Fruit fly (Drosophila melanogaster) whole organism, embryonic: ENCODE data around the gene CG5592.
A peak's percentile ranks its signal among the peaks of the same experiment; 100 is the strongest.

ENCODE experiments used
- Adf1 ChIP-seq: fragments of 200-800 bp; sonication (Bioruptor generic); IDR thresholded peaks from 2 replicates; pipeline ENCODE4 v1.3.6; 2022; ENCODE audit warnings: missing biosample characterization, missing genetic modification characterization
- Aef1 ChIP-seq: fragments of 200-800 bp; sonication (Bioruptor generic); IDR thresholded peaks from 3 replicates; pipeline ENCODE4 v1.3.6; 2022; ENCODE audit warnings: missing biosample characterization, missing genetic modification characterization
- CG10654 ChIP-seq: fragments of 200-800 bp; sonication (Bioruptor generic); optimal IDR thresholded peaks from 2 replicates; lab custom pipeline; 2016; ENCODE audit warnings: missing biosample characterization, missing genetic modification characterization
- CG12219 ChIP-seq: fragments of 200-800 bp; sonication (Bioruptor generic); optimal IDR thresholded peaks from 3 replicates; lab custom pipeline; 2018; ENCODE audit warnings: missing biosample characterization, mild to moderate bottlenecking, missing genetic modification characterization
- CG12769 ChIP-seq: fragments of 200-800 bp; sonication (Bioruptor generic); optimal IDR thresholded peaks from 2 replicates; lab custom pipeline; 2019; ENCODE audit warnings: missing biosample characterization, mild to moderate bottlenecking, missing genetic modification characterization, moderate library complexity
- CG13296 ChIP-seq: fragments of 200-800 bp; sonication (Bioruptor generic); optimal IDR thresholded peaks from 3 replicates; lab custom pipeline; 2018; ENCODE audit warnings: missing biosample characterization, mild to moderate bottlenecking, missing genetic modification characterization
- CG14667 ChIP-seq: fragments of 200-800 bp; sonication (Bioruptor generic); IDR thresholded peaks from 2 replicates; pipeline ENCODE4 v1.3.6; 2022; ENCODE audit warnings: missing biosample characterization, missing genetic modification characterization
- CG1603 ChIP-seq: fragments of 200-800 bp; sonication (Bioruptor generic); optimal IDR thresholded peaks from 2 replicates; lab custom pipeline; 2019; ENCODE audit warnings: missing biosample characterization, mild to moderate bottlenecking, missing genetic modification characterization, moderate library complexity
- CG17568 ChIP-seq: fragments of 200-800 bp; sonication (Bioruptor generic); optimal IDR thresholded peaks from 2 replicates; lab custom pipeline; 2018; ENCODE audit warnings: missing biosample characterization, mild to moderate bottlenecking, missing genetic modification characterization, moderate library complexity
- CG2129 ChIP-seq: fragments of 200-800 bp; sonication (Bioruptor generic); IDR thresholded peaks from 2 replicates; pipeline ENCODE4 v1.3.6; 2022; ENCODE audit warnings: missing biosample characterization, missing genetic modification characterization; ENCODE audit not compliant: partially characterized antibody
- CG2199 ChIP-seq: fragments of 200-800 bp; sonication (Bioruptor generic); IDR thresholded peaks from 3 replicates; pipeline ENCODE4 v1.3.6; 2022; ENCODE audit warnings: missing biosample characterization, missing genetic modification characterization
- CG31224 ChIP-seq: fragments of 200-800 bp; sonication (Bioruptor generic); IDR thresholded peaks from 2 replicates; pipeline ENCODE4 v1.3.6; 2022; ENCODE audit warnings: missing biosample characterization, missing genetic modification characterization
- CG31365 ChIP-seq: fragments of 200-800 bp; sonication (Bioruptor generic); optimal IDR thresholded peaks from 2 replicates; lab custom pipeline; 2018; ENCODE audit warnings: missing biosample characterization, mild to moderate bottlenecking, missing genetic modification characterization
- CG33213 ChIP-seq: fragments of 200-800 bp; sonication (Bioruptor generic); optimal IDR thresholded peaks from 3 replicates; lab custom pipeline; 2016; ENCODE audit warnings: missing biosample characterization, missing genetic modification characterization
- CG4328 ChIP-seq: fragments of 200-800 bp; sonication (Bioruptor generic); optimal IDR thresholded peaks from 3 replicates; lab custom pipeline; 2017; ENCODE audit warnings: missing biosample characterization, missing genetic modification reagents, missing genetic modification characterization
- CG4617 ChIP-seq: fragments of 200-800 bp; sonication (Bioruptor generic); optimal IDR thresholded peaks from 3 replicates; lab custom pipeline; 2016; ENCODE audit warnings: missing biosample characterization, missing genetic modification characterization, borderline replicate concordance
- CG7839 ChIP-seq: fragments of 200-800 bp; sonication (Bioruptor generic); optimal IDR thresholded peaks from 3 replicates; lab custom pipeline; 2018; ENCODE audit warnings: missing biosample characterization, mild to moderate bottlenecking, missing genetic modification characterization, moderate library complexity
- CG8388 ChIP-seq: fragments of 200-800 bp; sonication (Bioruptor generic); optimal IDR thresholded peaks from 2 replicates; lab custom pipeline; 2019; ENCODE audit warnings: missing biosample characterization, mild to moderate bottlenecking, missing genetic modification characterization, moderate library complexity
- CG9609 ChIP-seq: fragments of 200-800 bp; sonication (Bioruptor generic); optimal IDR thresholded peaks from 3 replicates; lab custom pipeline; 2016; ENCODE audit warnings: missing biosample characterization, missing genetic modification characterization
- CHES-1-like ChIP-seq: fragments of 200-800 bp; sonication (Bioruptor generic); optimal IDR thresholded peaks from 2 replicates; lab custom pipeline; 2016; ENCODE audit warnings: missing biosample characterization, missing genetic modification characterization
- CkIIα-i1 ChIP-seq: fragments of 200-800 bp; sonication (Bioruptor generic); IDR thresholded peaks from 2 replicates; pipeline ENCODE4 v1.3.6; 2022; ENCODE audit warnings: missing biosample characterization, missing genetic modification characterization
- Dll ChIP-seq: fragments of 200-800 bp; sonication (Bioruptor generic); IDR thresholded peaks from 4 replicates; pipeline ENCODE4 v1.3.6; 2022; ENCODE audit warnings: missing biosample characterization, missing genetic modification characterization; ENCODE audit not compliant: partially characterized antibody
- Ets97D ChIP-seq: fragments of 200-800 bp; sonication (Bioruptor generic); optimal IDR thresholded peaks from 3 replicates; lab custom pipeline; 2016; ENCODE audit warnings: missing biosample characterization, missing genetic modification characterization
- HmgZ ChIP-seq: fragments of 200-800 bp; sonication (Bioruptor generic); optimal IDR thresholded peaks from 2 replicates; lab custom pipeline; 2018; ENCODE audit warnings: missing biosample characterization, mild to moderate bottlenecking, missing genetic modification characterization
- Hmr ChIP-seq: fragments of 200-800 bp; sonication (Bioruptor generic); optimal IDR thresholded peaks from 3 replicates; lab custom pipeline; 2017; ENCODE audit warnings: mild to moderate bottlenecking, missing biosample characterization, missing genetic modification reagents, missing genetic modification characterization
- Hmx ChIP-seq: fragments of 200-800 bp; sonication (Bioruptor generic); optimal IDR thresholded peaks from 2 replicates; lab custom pipeline; 2016; ENCODE audit warnings: missing biosample characterization, missing genetic modification characterization
- Oli ChIP-seq: fragments of 200-800 bp; sonication (Bioruptor generic); optimal IDR thresholded peaks from 2 replicates; lab custom pipeline; 2018; ENCODE audit warnings: missing biosample characterization, mild to moderate bottlenecking, missing genetic modification characterization, moderate library complexity
- Poxn ChIP-seq: fragments of 200-800 bp; sonication (Bioruptor generic); IDR thresholded peaks from 2 replicates; pipeline ENCODE4 v1.3.6; 2022; ENCODE audit warnings: missing biosample characterization, missing genetic modification characterization
- Rx ChIP-seq: fragments of 200-800 bp; sonication (Bioruptor generic); IDR thresholded peaks from 2 replicates; pipeline ENCODE4 v1.3.6; 2022; ENCODE audit warnings: missing biosample characterization, missing genetic modification characterization
- Taf1 ChIP-seq: fragments of 200-800 bp; sonication (Bioruptor generic); IDR thresholded peaks from 2 replicates; pipeline ENCODE4 v1.3.6; 2022; ENCODE audit warnings: missing biosample characterization, missing genetic modification characterization
- ac ChIP-seq: fragments of 200-800 bp; sonication (Bioruptor generic); optimal IDR thresholded peaks from 3 replicates; lab custom pipeline; 2017; ENCODE audit warnings: missing biosample characterization, mild to moderate bottlenecking, missing genetic modification characterization
- cas ChIP-seq: fragments of 200-800 bp; sonication (Bioruptor generic); IDR thresholded peaks from 2 replicates; pipeline ENCODE4 v1.3.6; 2022; ENCODE audit warnings: missing biosample characterization, missing genetic modification characterization
- cato ChIP-seq: fragments of 200-800 bp; sonication (Bioruptor generic); optimal IDR thresholded peaks from 2 replicates; lab custom pipeline; 2016; ENCODE audit warnings: missing biosample characterization, missing genetic modification characterization, borderline replicate concordance
- corto ChIP-seq: fragments of 200-800 bp; sonication (Bioruptor generic); optimal IDR thresholded peaks from 2 replicates; lab custom pipeline; 2016; ENCODE audit warnings: missing biosample characterization, mild to moderate bottlenecking, missing genetic modification characterization, moderate library complexity
- disco-r ChIP-seq: fragments of 200-800 bp; sonication (Bioruptor generic); optimal IDR thresholded peaks from 2 replicates; lab custom pipeline; 2016; ENCODE audit warnings: missing biosample characterization, missing genetic modification characterization
- fd3F ChIP-seq: fragments of 200-800 bp; sonication (Bioruptor generic); optimal IDR thresholded peaks from 2 replicates; lab custom pipeline; 2018; ENCODE audit warnings: missing biosample characterization, mild to moderate bottlenecking, missing genetic modification characterization, moderate library complexity
- nom ChIP-seq: fragments of 200-800 bp; sonication (Bioruptor generic); optimal IDR thresholded peaks from 2 replicates; lab custom pipeline; 2017; ENCODE audit warnings: missing biosample characterization, missing genetic modification characterization, mild to moderate bottlenecking, moderate library complexity, missing genetic modification reagents
- sens ChIP-seq: fragments of 200-800 bp; sonication (Bioruptor generic); peaks from one replicate; lab custom pipeline; 2016; ENCODE audit warnings: missing biosample characterization, missing genetic modification characterization
- sr ChIP-seq: fragments of 200-800 bp; sonication (Bioruptor generic); IDR thresholded peaks from 3 replicates; pipeline ENCODE4 v1.3.6; 2022; ENCODE audit warnings: missing biosample characterization, missing genetic modification characterization
- trem ChIP-seq: fragments of 200-800 bp; optimal IDR thresholded peaks from 3 replicates; lab custom pipeline; 2019; ENCODE audit warnings: missing biosample characterization, mild to moderate bottlenecking, missing genetic modification characterization, moderate library complexity
- usp ChIP-seq: fragments of >200 bp; optimal IDR thresholded peaks from 2 replicates; lab custom pipeline; 2017; ENCODE audit warnings: missing biosample characterization, missing genetic modification characterization

CG5592 gene

DNA sequence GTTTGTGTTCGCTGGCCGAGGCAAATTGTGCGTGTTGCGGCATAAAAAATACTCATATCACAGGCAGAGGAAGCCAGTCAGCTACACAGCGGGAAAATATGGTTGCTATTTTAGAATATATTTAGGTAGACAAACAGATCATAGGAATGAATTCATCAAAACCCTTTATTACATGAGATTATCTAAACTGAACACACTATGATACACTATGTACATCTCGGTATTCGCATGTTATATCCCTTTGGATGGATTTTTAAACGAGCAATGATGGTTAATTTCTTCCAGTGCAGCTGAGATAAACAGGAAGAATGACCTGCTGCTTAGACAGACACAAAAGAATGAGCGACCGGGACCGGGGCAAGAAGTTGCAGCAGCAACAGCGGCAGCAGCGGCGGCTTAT lies 40.5 kb upstream of the CG5592 start (continued):
- no peak for TF ChIP-seq CG4617 (GFP tag; lab: Kevin White, UChicago)
- TF ChIP-seq CG12769 (tag; lab: Kevin White, UChicago) = no peak
- TF ChIP-seq CG8388 (GFP tag; lab: Kevin White, UChicago) = no peak
- no peak for TF ChIP-seq HmgZ (tag; lab: Kevin White, UChicago)
- no peak for TF ChIP-seq cas (GFP tag; lab: Robert Waterston, UW)
- peak; percentile 10 for TF ChIP-seq CG9609 (GFP tag; lab: Kevin White, UChicago)
- TF ChIP-seq CG2129 (GFP tag; lab: Robert Waterston, UW) = no peak
- no peak for TF ChIP-seq Hmx
- no peak for TF ChIP-seq CkIIα-i1 (GFP tag; lab: Robert Waterston, UW)
- TF ChIP-seq sens (GFP tag; lab: Kevin White, UChicago) = peak; percentile 90
- peak; percentile 45 for TF ChIP-seq CG7839 (tag; lab: Kevin White, UChicago)
- no peak for TF ChIP-seq CG10654
- no peak for TF ChIP-seq CHES-1-like (GFP tag; lab: Kevin White, UChicago)
- no peak for TF ChIP-seq disco-r
- no peak for TF ChIP-seq Taf1 (GFP tag; lab: Robert Waterston, UW)
- TF ChIP-seq cato = no peak
- no peak for TF ChIP-seq Hmr
- TF ChIP-seq CG31365 (tag; lab: Kevin White, UChicago) = no peak
- no peak for TF ChIP-seq CG4328
- TF ChIP-seq Poxn (GFP tag; lab: Robert Waterston, UW) = no peak
- TF ChIP-seq Dll = no peak
- TF ChIP-seq corto (GFP tag; lab: Kevin White, UChicago) = no peak
- TF ChIP-seq trem (tag; lab: Kevin White, UChicago) = peak; percentile 62
- TF ChIP-seq Rx (GFP tag; lab: Robert Waterston, UW) = no peak
- no peak for TF ChIP-seq CG31224 (GFP tag; lab: Robert Waterston, UW)
- no peak for TF ChIP-seq Aef1 (GFP tag; lab: Robert Waterston, UW)
- TF ChIP-seq CG1603 (tag; lab: Kevin White, UChicago) = peak; percentile 76
- no peak for TF ChIP-seq CG13296 (GFP tag; lab: Kevin White, UChicago)
- TF ChIP-seq Oli (tag; lab: Kevin White, UChicago) = peak; percentile 27
- TF ChIP-seq usp (GFP tag; lab: Kevin White, UChicago) = no peak
- TF ChIP-seq CG12219 = peak; percentile 22
- TF ChIP-seq fd3F = no peak

DNA sequence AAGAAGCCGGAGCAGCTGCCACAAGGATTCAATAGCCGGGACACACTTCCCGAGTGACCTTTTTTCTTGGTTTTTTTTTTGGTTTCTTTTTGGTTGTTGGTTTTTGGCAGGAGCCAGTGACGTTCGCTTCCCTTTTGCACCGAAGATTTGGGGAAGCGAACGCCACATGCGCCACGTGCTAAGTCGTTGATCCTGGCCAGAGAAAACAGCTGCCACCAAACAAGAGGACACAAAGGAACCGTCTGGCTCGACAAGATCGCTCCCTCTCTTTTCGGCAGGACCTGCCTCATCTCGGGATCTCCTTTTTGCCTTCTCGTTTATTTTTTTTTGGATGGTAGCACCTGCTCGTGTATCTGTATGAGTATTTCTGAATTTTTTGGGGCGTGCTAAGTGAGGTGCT lies 38.4 kb upstream of the CG5592 start:
- TF ChIP-seq CG10654 = no peak
- 0 out of 3 replicates have a peak, but pooled peaks have one; percentile 8 for TF ChIP-seq CG2199 (GFP tag; lab: Robert Waterston, UW)
- no peak for TF ChIP-seq CG17568 (GFP tag; lab: Kevin White, UChicago)
- no peak for TF ChIP-seq CG1603 (tag; lab: Kevin White, UChicago)
- no peak for TF ChIP-seq CG14667 (GFP tag; lab: Robert Waterston, UW)
- no peak for TF ChIP-seq Ets97D (GFP tag; lab: Kevin White, UChicago)
- TF ChIP-seq Adf1 (GFP tag; lab: Robert Waterston, UW) = no peak
- no peak for TF ChIP-seq nom (GFP tag; lab: Kevin White, UChicago)
- TF ChIP-seq ac (GFP tag; lab: Kevin White, UChicago) = peak; percentile 94
- TF ChIP-seq sr (GFP tag; lab: Robert Waterston, UW) = no peak
- TF ChIP-seq CG33213 (GFP tag; lab: Kevin White, UChicago) = no peak
